Worm (Caenorhabditis elegans): ENCODE results near the gene rad-23.

- no peak for TF ChIP-seq mef-2 (tag; optimal IDR thresholded peaks at IDR 0.05)
- TF ChIP-seq rnt-1 (tag; optimal IDR thresholded peaks at IDR 0.05) = no peak
- TF ChIP-seq skn-1 (tag; optimal IDR thresholded peaks at IDR 0.05) = no peak
- TF ChIP-seq jun-1 (tag; optimal IDR thresholded peaks at IDR 0.05) = no peak
- TF ChIP-seq zag-1 (tag; optimal IDR thresholded peaks at IDR 0.05) = no peak
- TF ChIP-seq lin-39 (tag; optimal IDR thresholded peaks at IDR 0.05) = no peak
- TF ChIP-seq lsy-2 (tag; optimal IDR thresholded peaks at IDR 0.05) = no peak
- no peak for TF ChIP-seq snpc-4 (tag; optimal IDR thresholded peaks at IDR 0.05)
- TF ChIP-seq nhr-12 (tag; optimal IDR thresholded peaks at IDR 0.05) = no peak
- TF ChIP-seq mdl-1 (tag; optimal IDR thresholded peaks at IDR 0.05) = no peak
Observed at ce11 chrII:11652125-11652524, 404 bp downstream of the rad-23 start.
